Worm (Caenorhabditis elegans) whole organism, L1 larva: Measurements from ENCODE around the gene T01B7.9.

ENCODE experiments used
- C16A3.4 ChIP-seq: fragments of 150-350 bp; optimal IDR thresholded peaks from 2 replicates; lab custom pipeline; 2014; ENCODE audit warnings: missing biosample characterization, missing genetic modification characterization
- ama-1 ChIP-seq: fragments of 150-350 bp; optimal IDR thresholded peaks from 2 replicates; lab custom pipeline; 2014
- blmp-1 ChIP-seq: fragments of 150-350 bp; optimal IDR thresholded peaks from 2 replicates; lab custom pipeline; 2014; ENCODE audit warnings: missing biosample characterization, missing genetic modification characterization
- ceh-82 ChIP-seq, 3 experiments: fragments of 150-350 bp in 1 of 3; sonication (generic microtip) in 2 of 3; optimal IDR thresholded peaks; 2 replicates each; lab custom pipeline; 2014 to 2017; ENCODE audit warnings: missing biosample characterization in 3 of 3, missing genetic modification characterization in 3 of 3
- efl-1 ChIP-seq, 4 experiments: fragments of 150-350 bp; optimal IDR thresholded peaks in 3 of 4; peaks in 1 of 4; 1 replicate in 1 of 4; 2 replicates in 3 of 4; lab custom pipeline; 2014; ENCODE audit warnings: missing biosample characterization in 2 of 4, missing genetic modification characterization in 2 of 4, missing genetic modification reagents in 2 of 4
- efl-3 ChIP-seq: fragments of 200-800 bp; sonication (Bioruptor generic); optimal IDR thresholded peaks from 2 replicates; lab custom pipeline; 2018; ENCODE audit warnings: mild to moderate bottlenecking, missing genetic modification characterization, missing compliant biosample characterization
- elt-2 ChIP-seq: sonication (generic microtip); optimal IDR thresholded peaks from 2 replicates; lab custom pipeline; 2016; ENCODE audit warnings: missing genetic modification characterization, mild to moderate bottlenecking, inconsistent platforms, missing compliant biosample characterization, missing genetic modification reagents
- elt-3 ChIP-seq, 6 experiments: fragments of 150-350 bp in 1 of 6; sonication (generic microtip); optimal IDR thresholded peaks; 2 replicates each; lab custom pipeline; 2017 to 2018; ENCODE audit warnings: missing biosample characterization in 6 of 6, missing genetic modification characterization in 6 of 6, inconsistent platforms in 1 of 6
- ets-5 ChIP-seq: fragments of 200-800 bp; sonication (Bioruptor generic); IDR thresholded peaks from 2 replicates; pipeline ENCODE4 v1.3.6; 2022; ENCODE audit warnings: missing genetic modification characterization, missing compliant biosample characterization
- fkh-4 ChIP-seq: sonication (generic microtip); optimal IDR thresholded peaks from 2 replicates; lab custom pipeline; 2016; ENCODE audit warnings: missing compliant biosample characterization, missing genetic modification characterization, borderline replicate concordance
- fos-1 ChIP-seq: fragments of 150-350 bp; optimal IDR thresholded peaks from 2 replicates; lab custom pipeline; 2014; ENCODE audit warnings: missing biosample characterization, missing genetic modification characterization
- hpl-2 ChIP-seq: fragments of 150-350 bp; optimal IDR thresholded peaks from 2 replicates; lab custom pipeline; 2014; ENCODE audit warnings: missing biosample characterization, missing genetic modification reagents, missing genetic modification characterization
- lsy-2 ChIP-seq, 2 experiments: fragments of 150-350 bp; optimal IDR thresholded peaks; 2 replicates each; lab custom pipeline; 2014; ENCODE audit warnings: missing biosample characterization in 2 of 2, missing genetic modification characterization in 2 of 2
- mdl-1 ChIP-seq, 2 experiments: fragments of 150-350 bp; optimal IDR thresholded peaks; 2 replicates each; lab custom pipeline; 2014 to 2017; ENCODE audit warnings: missing biosample characterization in 2 of 2, missing genetic modification characterization in 2 of 2, inconsistent platforms in 1 of 2
- mep-1 ChIP-seq: fragments of 150-350 bp; optimal IDR thresholded peaks from 2 replicates; lab custom pipeline; 2014; ENCODE audit warnings: missing biosample characterization, missing genetic modification characterization
- nhr-12 ChIP-seq: sonication (generic microtip); optimal IDR thresholded peaks from 2 replicates; lab custom pipeline; 2017; ENCODE audit warnings: missing biosample characterization, missing genetic modification characterization
- nhr-19 ChIP-seq: fragments of 200-800 bp; sonication (Bioruptor generic); conservative IDR thresholded peaks from 2 replicates; pipeline ENCODE4 v1.3.6; 2022; ENCODE audit warnings: missing genetic modification characterization, missing compliant biosample characterization
- nhr-20 ChIP-seq: sonication (generic microtip); optimal IDR thresholded peaks from 2 replicates; lab custom pipeline; 2016; ENCODE audit warnings: mild to moderate bottlenecking, missing genetic modification characterization, missing compliant biosample characterization
- nhr-47 ChIP-seq: sonication (generic microtip); optimal IDR thresholded peaks from 2 replicates; lab custom pipeline; 2016; ENCODE audit warnings: mild to moderate bottlenecking, missing genetic modification characterization, moderate library complexity, missing compliant biosample characterization
- nhr-71 ChIP-seq: sonication (generic microtip); optimal IDR thresholded peaks from 2 replicates; lab custom pipeline; 2016; ENCODE audit warnings: mild to moderate bottlenecking, missing genetic modification characterization, moderate library complexity, missing compliant biosample characterization
- nhr-77 ChIP-seq: fragments of 150-350 bp; optimal IDR thresholded peaks from 2 replicates; lab custom pipeline; 2014; ENCODE audit warnings: missing biosample characterization, missing genetic modification characterization
- nhr-85 ChIP-seq: sonication (generic microtip); peaks from one replicate; lab custom pipeline; 2016; ENCODE audit warnings: missing genetic modification characterization, inconsistent platforms, missing compliant biosample characterization
- nhr-90 ChIP-seq: sonication (generic microtip); optimal IDR thresholded peaks from 2 replicates; lab custom pipeline; 2016; ENCODE audit warnings: mild to moderate bottlenecking, missing genetic modification characterization, missing compliant biosample characterization; ENCODE audit not compliant: poor library complexity
- sox-4 ChIP-seq: sonication (generic microtip); optimal IDR thresholded peaks from 2 replicates; lab custom pipeline; 2016; ENCODE audit warnings: missing genetic modification characterization, missing compliant biosample characterization
- sup-37 ChIP-seq: fragments of 200-800 bp; sonication (Bioruptor generic); optimal IDR thresholded peaks from 2 replicates; lab custom pipeline; 2018; ENCODE audit warnings: mild to moderate bottlenecking, missing genetic modification characterization, missing compliant biosample characterization
- unc-130 ChIP-seq: fragments of 150-350 bp; optimal IDR thresholded peaks from 2 replicates; lab custom pipeline; 2017; ENCODE audit warnings: missing biosample characterization, missing genetic modification characterization, inconsistent platforms
- unc-30 ChIP-seq: sonication (generic microtip); optimal IDR thresholded peaks from 2 replicates; lab custom pipeline; 2017; ENCODE audit warnings: missing biosample characterization, missing genetic modification characterization
- zag-1 ChIP-seq: fragments of 150-350 bp; optimal IDR thresholded peaks from 2 replicates; lab custom pipeline; 2014; ENCODE audit warnings: missing biosample characterization, missing genetic modification characterization
- ztf-4 ChIP-seq: fragments of 150-350 bp; optimal IDR thresholded peaks from 2 replicates; lab custom pipeline; 2014; ENCODE audit warnings: missing biosample characterization, missing genetic modification characterization

The T01B7.9 gene

DNA sequence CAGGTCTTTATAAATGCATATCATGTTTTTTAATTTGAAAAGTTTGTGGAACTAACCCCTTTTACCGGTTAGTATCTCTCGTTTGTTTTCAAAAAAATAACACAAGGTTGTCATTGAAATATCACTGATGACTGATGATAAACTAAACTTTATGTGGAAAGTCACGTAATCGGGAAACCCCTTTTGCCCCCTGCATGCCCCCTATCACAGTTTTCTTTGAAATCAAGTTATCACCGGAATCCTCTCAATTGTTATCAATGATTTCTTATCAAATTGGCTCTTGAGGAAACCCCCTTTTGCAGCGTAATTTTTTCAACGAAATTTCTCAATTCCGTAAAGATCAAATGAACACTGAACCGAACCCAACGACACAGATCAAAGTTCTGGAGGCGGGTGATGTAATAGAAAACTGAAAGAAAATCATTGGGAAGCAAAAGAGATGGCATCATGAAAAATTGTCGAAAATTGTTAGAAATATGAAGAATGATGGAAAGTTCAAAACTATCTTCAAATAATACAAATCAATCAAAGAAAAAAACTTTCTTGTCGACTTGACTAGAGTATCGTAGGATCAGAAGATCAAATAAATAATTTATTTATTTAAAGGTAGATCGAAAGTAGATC, 13.8 kb upstream of the T01B7.9 start (continued):
- TF ChIP-seq nhr-90 (tag; lab: Kevin White, UChicago) (peak; percentile 74), nhr-47 (tag; lab: Kevin White, UChicago) (peak; percentile 45), unc-130 (tag; lab: Kevin White, UChicago) (peak; percentile 23), nhr-85 (tag; lab: Kevin White, UChicago) (peak; percentile 96), nhr-20 (tag; lab: Kevin White, UChicago) (peak; percentile 93), elt-2 (tag; lab: Kevin White, UChicago) (peak; percentile 93), sup-37 (GFP tag; lab: Kevin White, UChicago) (no peak), elt-3 (tag; optimal IDR thresholded peaks at IDR 0.05; lab: Kevin White, UChicago) (peak; percentile 77 to 97 (median 95)), nhr-12 (tag; lab: Kevin White, UChicago) (no peak), fos-1 (peak; percentile 41), sox-4 (tag; lab: Kevin White, UChicago) (no peak), mdl-1 (tag; optimal IDR thresholded peaks at IDR 0.05; lab: Kevin White, UChicago) (peak in 1 of 2 experiments; percentile 63), ztf-4 (tag; lab: Kevin White, UChicago) (no peak), blmp-1 (tag; lab: Kevin White, UChicago) (peak; percentile 83)

DNA sequence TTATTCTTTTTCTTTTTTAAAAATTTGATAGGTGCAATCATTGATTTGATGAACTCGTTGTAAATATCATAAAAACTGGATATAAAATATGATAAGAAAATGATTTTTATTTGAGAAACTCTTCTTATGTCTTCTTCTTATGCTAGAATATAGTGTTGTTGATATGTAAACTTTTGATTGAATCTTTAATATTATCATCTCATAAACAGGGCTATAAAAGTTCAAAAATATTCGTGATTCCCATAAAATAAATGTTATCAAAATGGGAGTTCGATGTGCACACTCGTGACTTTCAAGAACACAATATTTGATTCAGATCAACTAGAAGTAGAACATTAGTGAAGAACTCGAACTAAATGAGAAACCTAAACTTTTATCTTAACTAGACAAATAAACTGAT, 12.4 kb upstream of the T01B7.9 start:
- TF ChIP-seq ama-1, result no peak
- peak; percentile 62 for TF ChIP-seq elt-2 (tag; lab: Kevin White, UChicago)
- TF ChIP-seq nhr-71, result peak; percentile 3
- TF ChIP-seq, all 84 proteins: peak for 2

DNA sequence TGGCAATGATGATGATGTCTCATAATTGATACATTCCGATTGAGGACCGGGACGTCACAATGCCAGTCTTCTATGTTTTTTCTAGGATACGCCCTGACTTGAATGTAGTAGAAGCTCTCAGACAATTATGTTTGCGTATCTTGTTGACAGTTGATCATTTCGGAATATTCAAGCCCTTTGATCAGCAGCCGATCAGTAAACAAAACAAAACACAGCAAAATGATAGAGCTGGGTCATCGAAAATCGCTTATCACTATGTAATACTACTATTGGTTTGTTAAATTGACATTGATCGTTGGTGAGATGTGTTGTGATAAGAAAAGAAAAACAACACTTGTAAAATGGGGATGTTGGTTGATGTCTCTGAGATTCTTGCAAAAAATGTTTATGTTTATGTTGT, 11.6 kb upstream of the T01B7.9 start:
- no peak for TF ChIP-seq lsy-2 (tag; optimal IDR thresholded peaks at IDR 0.05; lab: Kevin White, UChicago)
- TF ChIP-seq elt-2 (tag; lab: Kevin White, UChicago), result peak; percentile 22
- TF ChIP-seq efl-1 (optimal IDR thresholded peaks at IDR 0.05; lab: Kevin White, UChicago), result no peak
- TF ChIP-seq efl-1 (GFP tag; optimal IDR thresholded peaks at IDR 0.05 in 1 of 2; lab: Kevin White, UChicago), result peak in 1 of 2 experiments; percentile 23
- TF ChIP-seq, all 84 proteins: peak for 2

DNA sequence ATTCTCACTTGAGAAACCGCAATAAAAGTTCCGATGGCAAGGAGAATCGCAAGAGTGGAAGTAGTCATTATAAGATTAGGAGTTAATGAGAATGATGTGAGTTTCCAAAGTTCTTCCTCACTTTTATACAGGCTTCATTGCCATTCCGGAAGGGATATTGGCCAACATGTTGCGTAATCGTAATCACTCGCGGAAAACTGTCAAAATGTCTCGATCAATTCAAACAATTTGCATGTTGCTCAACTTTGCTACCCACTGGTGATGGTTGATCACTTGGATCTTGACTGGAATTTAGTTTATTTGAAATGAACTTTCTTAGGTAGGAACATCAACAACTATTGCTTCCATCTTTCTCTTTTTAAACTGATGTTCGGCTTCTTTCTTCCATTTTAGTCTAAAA, 10.9 kb upstream of the T01B7.9 start, which contains the start of gene idpb-4:
TSS of gene idpb-4 (minus strand) at position 101 of the 400 bp plus-strand sequence.
- no peak for TF ChIP-seq ets-5 (GFP tag; lab: Robert Waterston, UW)
- TF ChIP-seq nhr-77 (tag; lab: Kevin White, UChicago), result no peak
- TF ChIP-seq unc-30 (tag; lab: Kevin White, UChicago), result no peak
- TF ChIP-seq nhr-19 (GFP tag; lab: Robert Waterston, UW), result no peak
- no peak for TF ChIP-seq elt-2 (tag; lab: Kevin White, UChicago)
- TF ChIP-seq efl-1 (optimal IDR thresholded peaks at IDR 0.05; lab: Kevin White, UChicago), result no peak
- TF ChIP-seq efl-1 (GFP tag; optimal IDR thresholded peaks at IDR 0.05 in 1 of 2; lab: Kevin White, UChicago), result peak in 1 of 2 experiments; percentile 24
- TF ChIP-seq efl-3, result no peak

DNA sequence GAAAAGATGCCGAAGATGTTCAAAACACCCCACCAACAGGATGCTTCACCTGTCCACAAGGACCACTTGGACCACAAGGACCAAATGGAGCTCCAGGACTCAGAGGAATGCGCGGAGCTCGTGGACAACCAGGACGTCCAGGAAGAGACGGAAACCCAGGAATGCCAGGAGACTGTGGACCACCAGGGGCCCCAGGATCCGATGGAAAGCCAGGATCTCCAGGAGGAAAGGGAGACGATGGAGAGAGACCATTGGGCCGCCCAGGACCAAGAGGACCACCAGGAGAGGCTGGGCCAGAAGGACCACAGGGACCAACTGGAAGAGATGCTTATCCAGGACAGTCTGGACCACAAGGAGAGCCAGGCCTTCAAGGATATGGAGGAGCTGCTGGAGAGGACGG, 7.0 kb upstream of the T01B7.9 start:
- TF ChIP-seq hpl-2 (GFP tag; lab: Kevin White, UChicago) (no peak), mdl-1 (tag; optimal IDR thresholded peaks at IDR 0.05; lab: Kevin White, UChicago) (no peak), mep-1 (no peak), C16A3.4 (tag; lab: Kevin White, UChicago) (no peak), nhr-85 (tag; lab: Kevin White, UChicago) (no peak), fkh-4 (tag; lab: Kevin White, UChicago) (no peak), ceh-82 (tag; optimal IDR thresholded peaks at IDR 0.05; lab: Kevin White, UChicago) (no peak), unc-130 (tag; lab: Kevin White, UChicago) (no peak), zag-1 (tag; lab: Kevin White, UChicago) (no peak)
